Fruit fly (Drosophila melanogaster) Kc167 (cell line): Measurements from ENCODE around the gene dnd.

Source experiments
- Sin3A ChIP-seq: fragments of >200 bp; optimal IDR thresholded peaks from 2 replicates; lab custom pipeline; 2018; ENCODE audit warnings: missing external identifiers
- h ChIP-seq: fragments of >200 bp; optimal IDR thresholded peaks from 3 replicates; lab custom pipeline; 2018; ENCODE audit warnings: missing external identifiers
- insv ChIP-seq: fragments of >200 bp; optimal IDR thresholded peaks from 3 replicates; lab custom pipeline; 2018; ENCODE audit warnings: missing external identifiers
- psq ChIP-seq: fragments of >200 bp; optimal IDR thresholded peaks from 2 replicates; lab custom pipeline; 2017; ENCODE audit warnings: missing external identifiers
- ttk ChIP-seq: sonication (Bioruptor generic); optimal IDR thresholded peaks from 2 replicates; lab custom pipeline; 2017; ENCODE audit warnings: missing external identifiers

dm6 chr3R:21857509-21857908 lies 29.6 kb downstream of the dnd start:
- TF ChIP-seq Sin3A (no peak), insv (lab: Kevin White, UChicago) (no peak), psq (lab: Kevin White, UChicago) (no peak), h (lab: Kevin White, UChicago) (no peak), ttk (lab: Kevin White, UChicago) (no peak)
